Worm (Caenorhabditis elegans): Measurements from ENCODE around the gene C14A6.6.

DNA sequence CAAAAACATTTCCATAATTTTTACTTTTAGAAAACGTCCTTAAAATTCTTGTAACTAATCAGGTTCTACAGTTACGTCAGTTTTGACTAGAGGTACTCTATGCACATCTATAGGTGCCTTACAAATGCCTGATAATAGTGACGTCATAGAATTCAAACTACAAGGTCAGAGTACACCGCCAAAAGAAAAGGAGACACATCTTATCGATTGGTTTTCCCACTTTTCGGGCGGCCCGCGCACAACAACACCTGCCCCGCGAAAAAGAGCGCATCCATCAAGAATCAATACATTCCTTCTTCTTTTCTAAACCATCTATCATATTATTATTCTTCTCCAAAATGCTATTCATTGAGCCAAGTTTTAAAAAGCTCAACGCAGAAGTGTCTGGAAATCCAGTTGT, 12.6 kb upstream of the C14A6.6 start, which contains the start of gene C31G12.1:
- TF ChIP-seq nhr-77 (tag; optimal IDR thresholded peaks at IDR 0.05) (no peak), unc-62 (GFP tag; optimal IDR thresholded peaks at IDR 0.05) (no peak), elt-3 (tag; optimal IDR thresholded peaks at IDR 0.05) (no peak), ztf-11 (tag; optimal IDR thresholded peaks at IDR 0.05) (no peak), snpc-4 (tag; optimal IDR thresholded peaks at IDR 0.05) (no peak)

All from whole organism, L3 larva.